Worm (Caenorhabditis elegans) whole organism, young adult: Measurements from ENCODE around the gene C53C11.1.

ENCODE experiments used
- K11D2.4 ChIP-seq: fragments of 200-800 bp; sonication (Bioruptor generic); IDR thresholded peaks from 2 replicates; pipeline ENCODE4 v1.3.6; 2022; ENCODE audit warnings: missing genetic modification reagents, missing genetic modification characterization, missing compliant biosample characterization
- athp-1 ChIP-seq: sonication (generic microtip); optimal IDR thresholded peaks from 2 replicates; lab custom pipeline; 2017; ENCODE audit warnings: mild to moderate bottlenecking, missing genetic modification characterization, missing compliant biosample characterization
- dpff-1 ChIP-seq: sonication (generic microtip); optimal IDR thresholded peaks from 2 replicates; lab custom pipeline; 2017; ENCODE audit warnings: mild to moderate bottlenecking, missing genetic modification characterization, missing compliant biosample characterization
- efl-1 ChIP-seq: fragments of 150-350 bp; optimal IDR thresholded peaks from 2 replicates; lab custom pipeline; 2014; ENCODE audit warnings: missing biosample characterization, missing genetic modification reagents, missing genetic modification characterization
- hmg-1.2 ChIP-seq: fragments of 200-800 bp; sonication (Bioruptor generic); IDR thresholded peaks from 2 replicates; pipeline ENCODE4 v1.3.6; 2022; ENCODE audit warnings: missing genetic modification reagents, missing genetic modification characterization, missing compliant biosample characterization
- let-607 ChIP-seq, 2 experiments: fragments of 200-800 bp in 1 of 2; sonication (Bioruptor generic) in 1 of 2; sonication (generic microtip) in 1 of 2; optimal IDR thresholded peaks; 2 replicates each; lab custom pipeline; 2016 to 2018; ENCODE audit warnings: mild to moderate bottlenecking in 2 of 2, missing compliant biosample characterization in 2 of 2, missing genetic modification characterization in 2 of 2, moderate library complexity in 2 of 2, missing genotype in 1 of 2
- unc-62 ChIP-seq: fragments of 150-350 bp; optimal IDR thresholded peaks from 2 replicates; lab custom pipeline; 2014; ENCODE audit warnings: missing biosample characterization, missing genetic modification reagents, missing genetic modification characterization

ce11 chrX:17368542-17368941 is 28.0 kb downstream of the C53C11.1 start, which contains the start of gene mfsd-10:
- no peak for TF ChIP-seq dpff-1
- TF ChIP-seq K11D2.4: no peak
- no peak for TF ChIP-seq athp-1 (tag; lab: Kevin White, UChicago)
- TF ChIP-seq efl-1 (GFP tag; lab: Kevin White, UChicago): no peak
- no peak for TF ChIP-seq let-607 (tag; optimal IDR thresholded peaks at IDR 0.05; lab: Kevin White, UChicago)
- no peak for TF ChIP-seq hmg-1.2 (GFP tag; lab: Robert Waterston, UW)
- TF ChIP-seq unc-62: no peak
